Worm (Caenorhabditis elegans) whole organism, L1 larva: Measurements from ENCODE around the gene Y75B8A.63.

ENCODE experiments used
- ceh-82 ChIP-seq, 3 experiments: fragments of 150-350 bp in 1 of 3; sonication (generic microtip) in 2 of 3; optimal IDR thresholded peaks; 2 replicates each; lab custom pipeline; 2014 to 2017; ENCODE audit warnings: missing biosample characterization in 3 of 3, missing genetic modification characterization in 3 of 3
- ets-5 ChIP-seq: fragments of 200-800 bp; sonication (Bioruptor generic); IDR thresholded peaks from 2 replicates; pipeline ENCODE4 v1.3.6; 2022; ENCODE audit warnings: missing genetic modification characterization, missing compliant biosample characterization
- lin-13 ChIP-seq: fragments of 150-350 bp; optimal IDR thresholded peaks from 2 replicates; lab custom pipeline; 2014; ENCODE audit warnings: missing biosample characterization, missing genetic modification reagents, missing genetic modification characterization
- lin-15B ChIP-seq: fragments of 150-350 bp; sonication (generic microtip); optimal IDR thresholded peaks from 3 replicates; lab custom pipeline; 2014; ENCODE audit warnings: missing biosample characterization, missing genetic modification characterization
- mef-2 ChIP-seq: fragments of 150-350 bp; optimal IDR thresholded peaks from 2 replicates; lab custom pipeline; 2014; ENCODE audit warnings: missing biosample characterization, missing genetic modification characterization
- mep-1 ChIP-seq: fragments of 150-350 bp; optimal IDR thresholded peaks from 2 replicates; lab custom pipeline; 2014; ENCODE audit warnings: missing biosample characterization, missing genetic modification characterization
- nhr-12 ChIP-seq: sonication (generic microtip); optimal IDR thresholded peaks from 2 replicates; lab custom pipeline; 2017; ENCODE audit warnings: missing biosample characterization, missing genetic modification characterization
- nhr-20 ChIP-seq: sonication (generic microtip); optimal IDR thresholded peaks from 2 replicates; lab custom pipeline; 2016; ENCODE audit warnings: mild to moderate bottlenecking, missing genetic modification characterization, missing compliant biosample characterization
- nhr-237 ChIP-seq: fragments of 150-350 bp; optimal IDR thresholded peaks from 2 replicates; lab custom pipeline; 2014; ENCODE audit warnings: missing biosample characterization, missing genetic modification characterization
- nhr-47 ChIP-seq: sonication (generic microtip); optimal IDR thresholded peaks from 2 replicates; lab custom pipeline; 2016; ENCODE audit warnings: mild to moderate bottlenecking, missing genetic modification characterization, moderate library complexity, missing compliant biosample characterization
- nhr-76 ChIP-seq: sonication (generic microtip); optimal IDR thresholded peaks from 2 replicates; lab custom pipeline; 2017; ENCODE audit warnings: missing biosample characterization, missing genetic modification characterization
- nhr-90 ChIP-seq: sonication (generic microtip); optimal IDR thresholded peaks from 2 replicates; lab custom pipeline; 2016; ENCODE audit warnings: mild to moderate bottlenecking, missing genetic modification characterization, missing compliant biosample characterization; ENCODE audit not compliant: poor library complexity
- rnt-1 ChIP-seq: sonication (generic microtip); optimal IDR thresholded peaks from 2 replicates; lab custom pipeline; 2016; ENCODE audit warnings: mild to moderate bottlenecking, missing genetic modification characterization, moderate library complexity, missing compliant biosample characterization
- tbx-2 ChIP-seq: sonication (generic microtip); optimal IDR thresholded peaks from 2 replicates; lab custom pipeline; 2016; ENCODE audit warnings: missing genetic modification characterization, missing compliant biosample characterization
- vab-15 ChIP-seq: sonication (generic microtip); optimal IDR thresholded peaks from 2 replicates; lab custom pipeline; 2017; ENCODE audit warnings: missing genotype, mild to moderate bottlenecking, missing genetic modification characterization, missing compliant biosample characterization
- xbp-1 ChIP-seq: sonication (generic microtip); optimal IDR thresholded peaks from 2 replicates; lab custom pipeline; 2016; ENCODE audit warnings: missing genetic modification characterization, missing compliant biosample characterization

The Y75B8A.63 gene

DNA sequence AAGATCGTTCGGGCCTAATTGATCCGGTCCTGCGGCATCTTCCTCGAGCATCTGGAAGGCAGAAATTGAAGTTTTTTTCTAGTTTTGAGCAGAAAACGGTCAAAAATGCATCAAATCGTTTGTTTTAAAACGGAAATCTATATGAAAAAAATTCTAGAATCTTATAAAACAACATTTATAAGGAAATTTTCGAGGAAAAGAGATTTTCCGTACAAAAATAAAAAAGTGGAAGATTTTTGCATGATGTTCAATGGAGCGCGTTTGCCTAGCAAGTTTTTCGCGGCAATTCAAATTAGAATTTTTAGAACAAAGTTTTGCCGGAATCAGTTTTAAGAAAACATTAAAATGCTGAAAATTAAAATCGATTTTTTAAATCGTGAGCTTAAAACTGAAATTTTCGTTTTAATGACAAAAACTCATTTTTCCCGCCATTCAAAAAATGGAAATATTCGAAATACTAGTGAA lies 49.5 kb downstream of the Y75B8A.63 start, which contains the start of gene pph-4.2 (continued):
- TF ChIP-seq ceh-82 (tag; optimal IDR thresholded peaks at IDR 0.05; lab: Kevin White, UChicago) (peak in 1 of 3 experiments; percentile 49), nhr-12 (tag; lab: Kevin White, UChicago) (no peak), lin-15B (tag; lab: Kevin White, UChicago) (peak; percentile 42), ets-5 (GFP tag; lab: Robert Waterston, UW) (no peak), nhr-90 (tag; lab: Kevin White, UChicago) (peak; percentile 8), xbp-1 (peak; percentile 7), rnt-1 (tag; lab: Kevin White, UChicago) (peak; percentile 57), nhr-76 (no peak), nhr-237 (no peak), lin-13 (GFP tag; lab: Kevin White, UChicago) (peak; percentile 21), vab-15 (tag; lab: Kevin White, UChicago) (no peak), tbx-2 (peak; percentile 46), nhr-47 (tag; lab: Kevin White, UChicago) (peak; percentile 49), mep-1 (tag; lab: Kevin White, UChicago) (peak; percentile 43), mef-2 (tag; lab: Kevin White, UChicago) (no peak), nhr-20 (tag; lab: Kevin White, UChicago) (peak; percentile 28)
